Fruit fly (Drosophila melanogaster): Measurements from ENCODE around the gene CG11251.

DNA sequence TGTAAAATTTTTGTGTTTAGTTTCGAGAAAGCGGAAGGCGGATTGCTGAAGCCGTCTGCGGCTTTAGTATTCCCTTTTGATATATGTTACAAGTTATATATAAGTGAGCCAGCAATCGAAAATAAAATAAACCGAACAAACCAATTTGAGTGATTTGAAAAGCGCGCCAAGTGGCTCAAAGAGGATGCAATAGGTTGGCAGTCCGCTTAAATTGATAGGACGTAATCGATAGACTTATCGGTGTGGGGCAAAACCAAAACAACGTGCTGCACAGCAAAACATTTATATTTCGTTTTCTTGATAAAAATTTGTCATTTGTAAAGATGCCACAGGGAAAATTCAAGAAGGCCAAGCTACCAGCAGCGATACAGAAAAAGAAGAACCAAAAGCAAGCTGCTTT lies 43.0 kb downstream of the CG11251 start, which contains the start of gene CG11279:
- TF ChIP-seq CG7101 (tag; optimal IDR thresholded peaks at IDR 0.05) (no peak), Mnt (GFP tag; optimal IDR thresholded peaks at IDR 0.05) (peak; percentile 26), CG14711 (tag; optimal IDR thresholded peaks at IDR 0.05) (no peak), tj (GFP tag; optimal IDR thresholded peaks at IDR 0.05) (no peak), CG1620 (GFP tag; optimal IDR thresholded peaks at IDR 0.05) (no peak), CG5204 (GFP tag; optimal IDR thresholded peaks at IDR 0.05) (no peak), pad (GFP tag; optimal IDR thresholded peaks at IDR 0.05) (no peak), CG7045 (GFP tag; optimal IDR thresholded peaks at IDR 0.05) (no peak), Clk (GFP tag; optimal IDR thresholded peaks at IDR 0.05) (no peak), Hr96 (GFP tag; optimal IDR thresholded peaks at IDR 0.05) (no peak), ovo (GFP tag; optimal IDR thresholded peaks at IDR 0.05) (no peak)

All from whole organism, adult.